Worm (Caenorhabditis elegans) whole organism, L1 larva: Measurements from ENCODE around the gene cpna-5.
A peak's percentile ranks its signal among the peaks of the same experiment; 100 is the strongest.

Experiments
- C16A3.4 ChIP-seq: fragments of 150-350 bp; optimal IDR thresholded peaks from 2 replicates; lab custom pipeline; 2014; ENCODE audit warnings: missing biosample characterization, missing genetic modification characterization
- Y116A8C.19 ChIP-seq: sonication (generic microtip); optimal IDR thresholded peaks from 2 replicates; lab custom pipeline; 2016; ENCODE audit warnings: missing compliant biosample characterization, missing genetic modification characterization, borderline replicate concordance
- aha-1 ChIP-seq: fragments of 150-350 bp; optimal IDR thresholded peaks from 2 replicates; lab custom pipeline; 2014; ENCODE audit warnings: missing biosample characterization, missing genetic modification characterization
- alr-1 ChIP-seq: fragments of 200-800 bp; sonication (Bioruptor generic); optimal IDR thresholded peaks from 2 replicates; lab custom pipeline; 2018; ENCODE audit warnings: borderline replicate concordance, mild to moderate bottlenecking, missing genetic modification characterization, missing compliant biosample characterization
- ceh-63 ChIP-seq: fragments of 200-800 bp; sonication (Bioruptor generic); optimal IDR thresholded peaks from 2 replicates; lab custom pipeline; 2018; ENCODE audit warnings: mild to moderate bottlenecking, missing genetic modification characterization, missing compliant biosample characterization
- ceh-8 ChIP-seq: fragments of 200-800 bp; sonication (Bioruptor generic); optimal IDR thresholded peaks from 2 replicates; lab custom pipeline; 2018; ENCODE audit warnings: mild to moderate bottlenecking, missing genetic modification characterization, moderate library complexity, missing compliant biosample characterization
- ceh-90 ChIP-seq: sonication (generic microtip); optimal IDR thresholded peaks from 2 replicates; lab custom pipeline; 2016; ENCODE audit warnings: missing genetic modification characterization, missing compliant biosample characterization
- ces-1 ChIP-seq: fragments of 150-350 bp; optimal IDR thresholded peaks from 2 replicates; lab custom pipeline; 2014; ENCODE audit warnings: missing biosample characterization, missing genetic modification reagents, missing genetic modification characterization
- dpl-1 ChIP-seq, 3 experiments: fragments of 150-350 bp in 2 of 3; sonication (generic microtip) in 1 of 3; optimal IDR thresholded peaks; 2 replicates each; lab custom pipeline; 2014 to 2017; ENCODE audit warnings: missing biosample characterization in 3 of 3, missing genetic modification characterization in 3 of 3, missing genetic modification reagents in 3 of 3
- dsc-1 ChIP-seq: sonication (generic microtip); optimal IDR thresholded peaks from 2 replicates; lab custom pipeline; 2016; ENCODE audit warnings: mild to moderate bottlenecking, missing genetic modification characterization, missing compliant biosample characterization
- efl-1 ChIP-seq, 4 experiments: fragments of 150-350 bp; optimal IDR thresholded peaks in 3 of 4; peaks in 1 of 4; 1 replicate in 1 of 4; 2 replicates in 3 of 4; lab custom pipeline; 2014; ENCODE audit warnings: missing biosample characterization in 2 of 4, missing genetic modification characterization in 2 of 4, missing genetic modification reagents in 2 of 4
- efl-3 ChIP-seq: fragments of 200-800 bp; sonication (Bioruptor generic); optimal IDR thresholded peaks from 2 replicates; lab custom pipeline; 2018; ENCODE audit warnings: mild to moderate bottlenecking, missing genetic modification characterization, missing compliant biosample characterization
- egl-13 ChIP-seq: sonication (generic microtip); optimal IDR thresholded peaks from 2 replicates; lab custom pipeline; 2016; ENCODE audit warnings: missing genotype, missing genetic modification reagents, missing genetic modification characterization, missing compliant biosample characterization
- egl-27 ChIP-seq, 2 experiments: fragments of 150-350 bp in 1 of 2; sonication (generic microtip); optimal IDR thresholded peaks; 3 replicates each; lab custom pipeline; 2017 to 2018; ENCODE audit warnings: missing biosample characterization in 2 of 2, missing genetic modification characterization in 2 of 2, missing genetic modification reagents in 2 of 2
- elt-2 ChIP-seq: sonication (generic microtip); optimal IDR thresholded peaks from 2 replicates; lab custom pipeline; 2016; ENCODE audit warnings: missing genetic modification characterization, mild to moderate bottlenecking, inconsistent platforms, missing compliant biosample characterization, missing genetic modification reagents
- elt-3 ChIP-seq, 6 experiments: fragments of 150-350 bp in 1 of 6; sonication (generic microtip); optimal IDR thresholded peaks; 2 replicates each; lab custom pipeline; 2017 to 2018; ENCODE audit warnings: missing biosample characterization in 6 of 6, missing genetic modification characterization in 6 of 6, inconsistent platforms in 1 of 6
- ets-5 ChIP-seq: fragments of 200-800 bp; sonication (Bioruptor generic); IDR thresholded peaks from 2 replicates; pipeline ENCODE4 v1.3.6; 2022; ENCODE audit warnings: missing genetic modification characterization, missing compliant biosample characterization
- fos-1 ChIP-seq: fragments of 150-350 bp; optimal IDR thresholded peaks from 2 replicates; lab custom pipeline; 2014; ENCODE audit warnings: missing biosample characterization, missing genetic modification characterization
- hpl-2 ChIP-seq: fragments of 150-350 bp; optimal IDR thresholded peaks from 2 replicates; lab custom pipeline; 2014; ENCODE audit warnings: missing biosample characterization, missing genetic modification reagents, missing genetic modification characterization
- irx-1 ChIP-seq: sonication (generic microtip); optimal IDR thresholded peaks from 2 replicates; lab custom pipeline; 2016; ENCODE audit warnings: missing genetic modification characterization, missing compliant biosample characterization
- lin-14 ChIP-seq: fragments of 200-800 bp; sonication (Bioruptor generic); optimal IDR thresholded peaks from 2 replicates; lab custom pipeline; 2018; ENCODE audit warnings: mild to moderate bottlenecking, missing genetic modification characterization, moderate library complexity, missing compliant biosample characterization
- lin-15B ChIP-seq: fragments of 150-350 bp; sonication (generic microtip); optimal IDR thresholded peaks from 3 replicates; lab custom pipeline; 2014; ENCODE audit warnings: missing biosample characterization, missing genetic modification characterization
- lin-39 ChIP-seq: fragments of 150-350 bp; optimal IDR thresholded peaks from 2 replicates; lab custom pipeline; 2014; ENCODE audit warnings: missing biosample characterization, missing genetic modification reagents, missing genetic modification characterization
- lsy-2 ChIP-seq, 2 experiments: fragments of 150-350 bp; optimal IDR thresholded peaks; 2 replicates each; lab custom pipeline; 2014; ENCODE audit warnings: missing biosample characterization in 2 of 2, missing genetic modification characterization in 2 of 2
- nhr-19 ChIP-seq: fragments of 200-800 bp; sonication (Bioruptor generic); conservative IDR thresholded peaks from 2 replicates; pipeline ENCODE4 v1.3.6; 2022; ENCODE audit warnings: missing genetic modification characterization, missing compliant biosample characterization
- nhr-28 ChIP-seq: fragments of 150-350 bp; optimal IDR thresholded peaks from 2 replicates; lab custom pipeline; 2014; ENCODE audit warnings: missing biosample characterization, missing genetic modification characterization
- nhr-47 ChIP-seq: sonication (generic microtip); optimal IDR thresholded peaks from 2 replicates; lab custom pipeline; 2016; ENCODE audit warnings: mild to moderate bottlenecking, missing genetic modification characterization, moderate library complexity, missing compliant biosample characterization
- nhr-71 ChIP-seq: sonication (generic microtip); optimal IDR thresholded peaks from 2 replicates; lab custom pipeline; 2016; ENCODE audit warnings: mild to moderate bottlenecking, missing genetic modification characterization, moderate library complexity, missing compliant biosample characterization
- nhr-77 ChIP-seq: fragments of 150-350 bp; optimal IDR thresholded peaks from 2 replicates; lab custom pipeline; 2014; ENCODE audit warnings: missing biosample characterization, missing genetic modification characterization
- nhr-84 ChIP-seq: sonication (generic microtip); optimal IDR thresholded peaks from 2 replicates; lab custom pipeline; 2017; ENCODE audit warnings: missing biosample characterization, missing genetic modification characterization
- pax-3 ChIP-seq: fragments of 200-800 bp; sonication (Bioruptor generic); optimal IDR thresholded peaks from 2 replicates; lab custom pipeline; 2018; ENCODE audit warnings: mild to moderate bottlenecking, missing genetic modification characterization, moderate library complexity, missing compliant biosample characterization
- pqm-1 ChIP-seq: sonication (generic microtip); optimal IDR thresholded peaks from 3 replicates; lab custom pipeline; 2017; ENCODE audit warnings: missing biosample characterization, missing genetic modification characterization
- rnt-1 ChIP-seq: sonication (generic microtip); optimal IDR thresholded peaks from 2 replicates; lab custom pipeline; 2016; ENCODE audit warnings: mild to moderate bottlenecking, missing genetic modification characterization, moderate library complexity, missing compliant biosample characterization
- skn-1 ChIP-seq: fragments of 150-350 bp; optimal IDR thresholded peaks from 2 replicates; lab custom pipeline; 2014; ENCODE audit warnings: missing biosample characterization, missing genetic modification characterization
- snu-23 ChIP-seq: sonication (generic microtip); optimal IDR thresholded peaks from 2 replicates; lab custom pipeline; 2016; ENCODE audit warnings: missing genetic modification characterization, missing compliant biosample characterization
- sox-4 ChIP-seq: sonication (generic microtip); optimal IDR thresholded peaks from 2 replicates; lab custom pipeline; 2016; ENCODE audit warnings: missing genetic modification characterization, missing compliant biosample characterization
- sptf-1 ChIP-seq: fragments of 150-350 bp; optimal IDR thresholded peaks from 2 replicates; lab custom pipeline; 2014; ENCODE audit warnings: missing biosample characterization, missing genetic modification characterization
- tbx-2 ChIP-seq: sonication (generic microtip); optimal IDR thresholded peaks from 2 replicates; lab custom pipeline; 2016; ENCODE audit warnings: missing genetic modification characterization, missing compliant biosample characterization
- unc-86 ChIP-seq: sonication (generic microtip); optimal IDR thresholded peaks from 2 replicates; lab custom pipeline; 2016; ENCODE audit warnings: missing genetic modification characterization, missing compliant biosample characterization
- xbp-1 ChIP-seq: sonication (generic microtip); optimal IDR thresholded peaks from 2 replicates; lab custom pipeline; 2016; ENCODE audit warnings: missing genetic modification characterization, missing compliant biosample characterization
- zip-4 ChIP-seq: fragments of 200-800 bp; sonication (Bioruptor generic); optimal IDR thresholded peaks from 2 replicates; lab custom pipeline; 2018; ENCODE audit warnings: mild to moderate bottlenecking, missing genetic modification characterization, moderate library complexity, missing compliant biosample characterization
- ztf-11 ChIP-seq, 2 experiments: sonication (generic microtip); optimal IDR thresholded peaks; 2 replicates each; lab custom pipeline; 2016 to 2017; ENCODE audit warnings: missing genetic modification characterization in 2 of 2, missing biosample characterization in 1 of 2, missing compliant biosample characterization in 1 of 2

Gene cpna-5

ce11 chrII:7718491-7718890, at the start of gene cpna-5:
Gene cpna-5, minus strand, starts transcription at chrII:7718591.
- TF ChIP-seq irx-1 (tag; lab: Kevin White, UChicago), result no peak
- TF ChIP-seq Y116A8C.19 (tag; lab: Kevin White, UChicago), result no peak

ce11 chrII:7765456-7765855, 47.1 kb upstream of the cpna-5 start, which contains the start of gene srh-39:
Gene srh-39, minus strand, starts transcription at chrII:7765556.
- TF ChIP-seq aha-1 (tag; lab: Kevin White, UChicago) (no peak), egl-27 (tag; optimal IDR thresholded peaks at IDR 0.05; lab: Kevin White, UChicago) (no peak), skn-1 (tag; lab: Kevin White, UChicago) (no peak)
- TF ChIP-seq, all 84 proteins: peak for 0

ce11 chrII:7763569-7763968, 45.2 kb upstream of the cpna-5 start, which contains the start of gene B0228.9:
Gene B0228.9, minus strand, starts transcription at chrII:7763669.
- TF ChIP-seq irx-1 (tag; lab: Kevin White, UChicago) (no peak), tbx-2 (no peak), fos-1 (no peak), lin-15B (tag; lab: Kevin White, UChicago) (no peak), nhr-47 (tag; lab: Kevin White, UChicago) (no peak), efl-3 (GFP tag; lab: Kevin White, UChicago) (no peak), nhr-19 (GFP tag; lab: Robert Waterston, UW) (no peak), sox-4 (tag; lab: Kevin White, UChicago) (no peak), rnt-1 (tag; lab: Kevin White, UChicago) (no peak), aha-1 (tag; lab: Kevin White, UChicago) (no peak), Y116A8C.19 (tag; lab: Kevin White, UChicago) (no peak), nhr-77 (tag; lab: Kevin White, UChicago) (no peak), ces-1 (no peak)

ce11 chrII:7761440-7761839, 43.0 kb upstream of the cpna-5 start, which contains the start of gene B0228.8:
Gene B0228.8, minus strand, starts transcription at chrII:7761540.
- TF ChIP-seq pax-3 (tag; lab: Kevin White, UChicago) (no peak), pqm-1 (no peak), snu-23 (GFP tag; lab: Kevin White, UChicago) (no peak), nhr-28 (tag; lab: Kevin White, UChicago) (no peak), ztf-11 (tag; optimal IDR thresholded peaks at IDR 0.05; lab: Kevin White, UChicago) (no peak), nhr-77 (tag; lab: Kevin White, UChicago) (no peak), zip-4 (GFP tag; lab: Kevin White, UChicago) (no peak), lin-39 (no peak), unc-86 (tag; lab: Kevin White, UChicago) (no peak), dsc-1 (tag; lab: Kevin White, UChicago) (no peak), ceh-63 (GFP tag; lab: Kevin White, UChicago) (no peak), hpl-2 (no peak), ceh-90 (tag; lab: Kevin White, UChicago) (no peak), sptf-1 (tag; lab: Kevin White, UChicago) (no peak), elt-3 (tag; optimal IDR thresholded peaks at IDR 0.05; lab: Kevin White, UChicago) (no peak), dpl-1 (GFP tag; optimal IDR thresholded peaks at IDR 0.05; lab: Kevin White, UChicago) (no peak), egl-13 (tag; lab: Kevin White, UChicago) (no peak), nhr-84 (tag; lab: Kevin White, UChicago) (no peak)
- TF ChIP-seq, all 84 proteins: peak for 0

- TF ChIP-seq ceh-63 (GFP tag; lab: Kevin White, UChicago) (no peak), xbp-1 (tag; lab: Kevin White, UChicago) (peak; percentile 9), lsy-2 (tag; optimal IDR thresholded peaks at IDR 0.05; lab: Kevin White, UChicago) (peak in 1 of 2 experiments; percentile 65), lin-14 (GFP tag; lab: Kevin White, UChicago) (peak; percentile 37), alr-1 (tag; lab: Kevin White, UChicago) (no peak), elt-2 (tag; lab: Kevin White, UChicago) (peak; percentile 40), C16A3.4 (peak; percentile 16), nhr-71 (tag; lab: Kevin White, UChicago) (peak; percentile 28), nhr-47 (tag; lab: Kevin White, UChicago) (peak; percentile 29), rnt-1 (tag; lab: Kevin White, UChicago) (peak; percentile 32), snu-23 (GFP tag; lab: Kevin White, UChicago) (peak; percentile 11), unc-86 (tag; lab: Kevin White, UChicago) (peak; percentile 25), efl-1 (optimal IDR thresholded peaks at IDR 0.05; lab: Kevin White, UChicago) (peak; percentile 50 to 61), efl-1 (GFP tag; optimal IDR thresholded peaks at IDR 0.05 in 1 of 2; lab: Kevin White, UChicago) (peak in 1 of 2 experiments; percentile 93), ets-5 (GFP tag; lab: Robert Waterston, UW) (no peak), ceh-8 (GFP tag; lab: Kevin White, UChicago) (peak; percentile 14)
Observed at ce11 chrII:7758397-7759135, 40.2 kb upstream of the cpna-5 start, which contains the start of gene B0228.7. Gene B0228.7, minus strand, starts transcription at chrII:7759023.
